Fruit fly (Drosophila melanogaster) whole organism, adult: Measurements from ENCODE around the gene fit.

ENCODE experiments used
- CG14711 ChIP-seq: fragments of 200-800 bp; sonication (Bioruptor generic); optimal IDR thresholded peaks from 2 replicates; lab custom pipeline; 2018; ENCODE audit warnings: missing biosample characterization, mild to moderate bottlenecking, missing genetic modification characterization, moderate library complexity
- CG1620 ChIP-seq: fragments of 200-800 bp; sonication (Bioruptor generic); optimal IDR thresholded peaks from 2 replicates; lab custom pipeline; 2016; ENCODE audit warnings: missing biosample characterization, missing genetic modification characterization
- CG7045 ChIP-seq: fragments of 200-800 bp; sonication (Bioruptor generic); optimal IDR thresholded peaks from 2 replicates; lab custom pipeline; 2017; ENCODE audit warnings: missing biosample characterization, mild to moderate bottlenecking, missing genetic modification characterization
- Clk ChIP-seq: fragments of 200-800 bp; sonication (Bioruptor generic); optimal IDR thresholded peaks from 2 replicates; lab custom pipeline; 2017; ENCODE audit warnings: missing biosample characterization, missing genetic modification characterization
- Crg-1 ChIP-seq: fragments of 200-800 bp; sonication (Bioruptor generic); optimal IDR thresholded peaks from 2 replicates; lab custom pipeline; 2016; ENCODE audit warnings: missing biosample characterization, missing genetic modification characterization
- Mnt ChIP-seq: fragments of 200-800 bp; sonication (Bioruptor generic); optimal IDR thresholded peaks from 2 replicates; lab custom pipeline; 2016; ENCODE audit warnings: missing biosample characterization, mild to moderate bottlenecking, missing genetic modification characterization
- bab1 ChIP-seq: fragments of 200-800 bp; sonication (Bioruptor generic); optimal IDR thresholded peaks from 3 replicates; lab custom pipeline; 2019; ENCODE audit warnings: missing biosample characterization, mild to moderate bottlenecking, missing genetic modification characterization, moderate library complexity
- cnc ChIP-seq, 2 experiments: fragments of >200 bp; optimal IDR thresholded peaks; 2 replicates each; lab custom pipeline; 2017
- kay ChIP-seq: fragments of 200-800 bp; sonication (Bioruptor generic); peaks from one replicate; lab custom pipeline; 2016; ENCODE audit warnings: missing biosample characterization, missing genetic modification characterization, borderline replicate concordance
- pad ChIP-seq: fragments of 200-800 bp; sonication (Bioruptor generic); optimal IDR thresholded peaks from 3 replicates; lab custom pipeline; 2017; ENCODE audit warnings: missing biosample characterization, missing genetic modification characterization, mild to moderate bottlenecking, moderate library complexity, missing genetic modification reagents
- tj ChIP-seq: fragments of 200-800 bp; sonication (Bioruptor generic); optimal IDR thresholded peaks from 3 replicates; lab custom pipeline; 2017; ENCODE audit warnings: missing biosample characterization, mild to moderate bottlenecking, missing genetic modification characterization, moderate library complexity
- toe ChIP-seq: fragments of 200-800 bp; sonication (Bioruptor generic); optimal IDR thresholded peaks from 2 replicates; lab custom pipeline; 2016; ENCODE audit warnings: missing biosample characterization, missing genetic modification characterization

- TF ChIP-seq Crg-1 (no peak), Mnt (GFP tag; lab: Kevin White, UChicago) (no peak), pad (GFP tag; lab: Kevin White, UChicago) (peak; percentile 12), CG1620 (GFP tag; lab: Kevin White, UChicago) (no peak), kay (GFP tag; lab: Kevin White, UChicago) (no peak), CG7045 (GFP tag; lab: Kevin White, UChicago) (no peak), CG14711 (tag; lab: Kevin White, UChicago) (peak; percentile 44), toe (no peak), Clk (GFP tag; lab: Kevin White, UChicago) (no peak), tj (peak; percentile 76), cnc (optimal IDR thresholded peaks at IDR 0.05; lab: Kevin White, UChicago) (no peak), bab1 (GFP tag; lab: Kevin White, UChicago) (peak; percentile 52)
Observed at dm6 chr3R:21897565-21897964, 13.3 kb upstream of the fit start.
